Worm (Caenorhabditis elegans) whole organism, L3 larva: Measurements from ENCODE around the gene Y39G8B.5.

Experiments
- jun-1 ChIP-seq: fragments of 150-350 bp; optimal IDR thresholded peaks from 2 replicates; lab custom pipeline; 2014; ENCODE audit warnings: missing biosample characterization, missing genetic modification reagents, missing genetic modification characterization
- mdl-1 ChIP-seq: fragments of 150-350 bp; optimal IDR thresholded peaks from 2 replicates; lab custom pipeline; 2014; ENCODE audit warnings: missing biosample characterization, missing genetic modification characterization
- unc-62 ChIP-seq: fragments of 150-350 bp; sonication (generic microtip); optimal IDR thresholded peaks from 4 replicates; lab custom pipeline; 2014; ENCODE audit warnings: missing biosample characterization, missing genetic modification reagents, missing genetic modification characterization
- zag-1 ChIP-seq: fragments of 150-350 bp; optimal IDR thresholded peaks from 2 replicates; lab custom pipeline; 2014; ENCODE audit warnings: missing biosample characterization, missing genetic modification characterization

ce11 chrII:13979833-13980513, 11.7 kb downstream of the Y39G8B.5 start, which contains the start of gene sre-48:
- TF ChIP-seq mdl-1: no peak
- no peak for TF ChIP-seq unc-62 (GFP tag; lab: Kevin White, UChicago)
- TF ChIP-seq jun-1: peak; percentile 85
- TF ChIP-seq zag-1: no peak
